Worm (Caenorhabditis elegans) whole organism, midembryonic: ENCODE measurements around the gene nspg-6.

Source experiments
- T22C8.4 ChIP-seq: fragments of 200-800 bp; sonication (Bioruptor generic); IDR thresholded peaks from 2 replicates; pipeline ENCODE4 v1.3.6; 2022; ENCODE audit warnings: missing genetic modification characterization, missing compliant biosample characterization
- cog-1 ChIP-seq: sonication (generic microtip); optimal IDR thresholded peaks from 2 replicates; lab custom pipeline; 2016; ENCODE audit warnings: missing genetic modification characterization, missing compliant biosample characterization
- flt-1 ChIP-seq: fragments of 200-800 bp; sonication (Bioruptor generic); IDR thresholded peaks from 2 replicates; pipeline ENCODE4 v1.3.6; 2022; ENCODE audit warnings: missing genetic modification characterization, missing compliant biosample characterization
- klf-2 ChIP-seq: fragments of 200-800 bp; sonication (Bioruptor generic); conservative IDR thresholded peaks from 2 replicates; pipeline ENCODE4 v1.3.6; 2022; ENCODE audit warnings: missing genetic modification reagents, missing genetic modification characterization, missing compliant biosample characterization
- med-1 ChIP-seq: sonication (generic microtip); optimal IDR thresholded peaks from 2 replicates; lab custom pipeline; 2017; ENCODE audit warnings: missing genetic modification characterization, mild to moderate bottlenecking, missing compliant biosample characterization, antibody characterized with exemption, missing genetic modification reagents; ENCODE audit not compliant: insufficient read depth
- ref-1 ChIP-seq: fragments of 200-800 bp; sonication (Bioruptor generic); conservative IDR thresholded peaks from 2 replicates; pipeline ENCODE4 v1.3.6; 2022; ENCODE audit warnings: missing genetic modification reagents, missing genetic modification characterization, missing compliant biosample characterization
- tab-1 ChIP-seq: fragments of 200-800 bp; sonication (Bioruptor generic); IDR thresholded peaks from 2 replicates; pipeline ENCODE4 v1.3.6; 2022; ENCODE audit warnings: missing genetic modification characterization, missing compliant biosample characterization
- ztf-23 ChIP-seq: fragments of 200-800 bp; sonication (Bioruptor generic); IDR thresholded peaks from 2 replicates; pipeline ENCODE4 v1.3.6; 2022; ENCODE audit warnings: missing genetic modification reagents, missing genetic modification characterization, missing compliant biosample characterization
- ztf-29 ChIP-seq: fragments of 200-800 bp; sonication (Bioruptor generic); IDR thresholded peaks from 2 replicates; pipeline ENCODE4 v1.3.6; 2022; ENCODE audit warnings: missing genetic modification reagents, missing genetic modification characterization, missing compliant biosample characterization

Gene nspg-6

ce11 chrIII:7290462-7290861 lies 24.3 kb downstream of the nspg-6 start, which contains the start of gene algn-11:
Gene algn-11, minus strand, starts transcription at chrIII:7290562.
- no peak for TF ChIP-seq klf-2
- no peak for TF ChIP-seq T22C8.4 (GFP tag; lab: Robert Waterston, UW)
- TF ChIP-seq tab-1 = no peak
- no peak for TF ChIP-seq ztf-29 (GFP tag; lab: Robert Waterston, UW)
- TF ChIP-seq ref-1 (GFP tag; lab: Robert Waterston, UW) = no peak
- TF ChIP-seq cog-1 = no peak
- no peak for TF ChIP-seq flt-1 (GFP tag; lab: Robert Waterston, UW)
- TF ChIP-seq ztf-23 (GFP tag; lab: Robert Waterston, UW) = no peak
- TF ChIP-seq med-1 (GFP tag; lab: Kevin White, UChicago) = no peak

- TF ChIP-seq ztf-29 (GFP tag; lab: Robert Waterston, UW) (no peak), klf-2 (no peak)
These were observed 27.3 kb downstream of the nspg-6 start, which contains the start of gene ykt-6 for ce11 chrIII:7287503-7287902. Gene ykt-6, minus strand, starts transcription at chrIII:7287603.

- TF ChIP-seq med-1 (GFP tag; lab: Kevin White, UChicago) (no peak), tab-1 (no peak), flt-1 (GFP tag; lab: Robert Waterston, UW) (no peak), klf-2 (no peak), ztf-23 (GFP tag; lab: Robert Waterston, UW) (no peak), ztf-29 (GFP tag; lab: Robert Waterston, UW) (no peak), T22C8.4 (GFP tag; lab: Robert Waterston, UW) (no peak), ref-1 (GFP tag; lab: Robert Waterston, UW) (no peak), cog-1 (no peak)
These were observed 29.0 kb downstream of the nspg-6 start, which contains the start of gene pho-5 for ce11 chrIII:7285783-7286182. Gene pho-5, minus strand, starts transcription at chrIII:7285883.

- no peak for TF ChIP-seq flt-1 (GFP tag; lab: Robert Waterston, UW)
These were observed 33.6 kb downstream of the nspg-6 start, which contains the start of gene B0361.3 for ce11 chrIII:7281179-7281578. Gene B0361.3, plus strand, starts transcription at chrIII:7281462.

ce11 chrIII:7278491-7278890 lies 36.3 kb downstream of the nspg-6 start:
- no peak for TF ChIP-seq cog-1
- no peak for TF ChIP-seq ref-1 (GFP tag; lab: Robert Waterston, UW)
- no peak for TF ChIP-seq klf-2
- no peak for TF ChIP-seq ztf-23 (GFP tag; lab: Robert Waterston, UW)
- no peak for TF ChIP-seq flt-1 (GFP tag; lab: Robert Waterston, UW)
- TF ChIP-seq T22C8.4 (GFP tag; lab: Robert Waterston, UW) = no peak
- no peak for TF ChIP-seq ztf-29 (GFP tag; lab: Robert Waterston, UW)

ce11 chrIII:7277228-7277627 lies 37.5 kb downstream of the nspg-6 start, which contains the start of the genes spot-1 and B0361.11:
Gene spot-1, minus strand, starts transcription at chrIII:7277274.
Gene B0361.11, plus strand, starts transcription at chrIII:7277599.
- TF ChIP-seq T22C8.4 (GFP tag; lab: Robert Waterston, UW) (no peak), klf-2 (no peak), flt-1 (GFP tag; lab: Robert Waterston, UW) (no peak), tab-1 (no peak), ref-1 (GFP tag; lab: Robert Waterston, UW) (no peak), ztf-29 (GFP tag; lab: Robert Waterston, UW) (no peak), cog-1 (no peak)

- no peak for TF ChIP-seq cog-1
These were observed 39.5 kb downstream of the nspg-6 start, which contains the start of gene psd-1 for ce11 chrIII:7275296-7275695. Gene psd-1, minus strand, starts transcription at chrIII:7275396.

- no peak for TF ChIP-seq T22C8.4 (GFP tag; lab: Robert Waterston, UW)
- TF ChIP-seq ztf-23 (GFP tag; lab: Robert Waterston, UW) = no peak
- no peak for TF ChIP-seq med-1 (GFP tag; lab: Kevin White, UChicago)
- no peak for TF ChIP-seq tab-1
These were observed 41.1 kb downstream of the nspg-6 start for ce11 chrIII:7273718-7274117.

- TF ChIP-seq klf-2 = no peak
These were observed 41.9 kb downstream of the nspg-6 start for ce11 chrIII:7272828-7273227.

- no peak for TF ChIP-seq T22C8.4 (GFP tag; lab: Robert Waterston, UW)
- 0 out of 2 replicates have a peak, but pooled peaks have one; percentile 46 for TF ChIP-seq flt-1 (GFP tag; lab: Robert Waterston, UW)
- TF ChIP-seq ref-1 (GFP tag; lab: Robert Waterston, UW) = no peak
- TF ChIP-seq klf-2 = no peak
- TF ChIP-seq cog-1 = peak; percentile 15
- TF ChIP-seq med-1 (GFP tag; lab: Kevin White, UChicago) = no peak
- no peak for TF ChIP-seq ztf-29 (GFP tag; lab: Robert Waterston, UW)
These were observed 42.7 kb downstream of the nspg-6 start for ce11 chrIII:7272088-7272487.

ce11 chrIII:7271083-7271482 lies 43.7 kb downstream of the nspg-6 start:
- TF ChIP-seq ztf-29 (GFP tag; lab: Robert Waterston, UW) = no peak
- TF ChIP-seq cog-1 = no peak
- TF ChIP-seq klf-2 = no peak
- no peak for TF ChIP-seq ztf-23 (GFP tag; lab: Robert Waterston, UW)
